Worm (Caenorhabditis elegans) whole organism, mixed stage, embryonic: Measurements from ENCODE around the gene mrpl-28.

ENCODE experiments used
- ceh-39 ChIP-seq: fragments of 150-350 bp; optimal IDR thresholded peaks from 2 replicates; lab custom pipeline; 2014; ENCODE audit warnings: missing biosample characterization, missing genetic modification characterization
- ceh-43 ChIP-seq: fragments of 200-800 bp; sonication (Bioruptor generic); optimal IDR thresholded peaks from 2 replicates; lab custom pipeline; 2018; ENCODE audit warnings: mild to moderate bottlenecking, missing genetic modification characterization, moderate library complexity, missing compliant biosample characterization
- pha-4 ChIP-seq: fragments of 150-350 bp; optimal IDR thresholded peaks from 2 replicates; lab custom pipeline; 2018; ENCODE audit warnings: missing biosample characterization, missing genetic modification reagents, missing genetic modification characterization

DNA sequence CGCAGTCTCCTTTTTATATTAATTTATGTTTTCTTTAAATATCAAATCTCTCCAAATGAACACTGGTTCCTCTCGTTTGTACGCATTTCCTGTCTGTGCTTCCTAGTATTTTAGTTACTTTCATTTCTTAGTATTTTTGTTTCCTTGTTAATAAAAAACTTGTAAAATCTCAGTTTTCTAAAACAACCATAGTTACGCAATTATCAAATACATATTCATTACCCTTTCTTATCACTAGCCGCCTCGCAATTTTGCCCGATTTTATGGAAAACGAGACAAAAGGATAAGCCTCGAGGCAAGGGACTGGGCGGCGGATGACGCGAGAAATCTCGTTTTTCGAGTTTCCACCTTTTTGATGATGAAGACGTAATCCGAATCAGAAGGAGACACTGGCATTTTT, 44.5 kb downstream of the mrpl-28 start, which contains the start of gene C50D2.1:
- no peak for TF ChIP-seq pha-4
- TF ChIP-seq ceh-39 (tag; lab: Kevin White, UChicago): no peak
- TF ChIP-seq ceh-43 (GFP tag; lab: Kevin White, UChicago): no peak
